Worm (Caenorhabditis elegans): ENCODE results near the gene nhr-71.

Gene nhr-71

DNA sequence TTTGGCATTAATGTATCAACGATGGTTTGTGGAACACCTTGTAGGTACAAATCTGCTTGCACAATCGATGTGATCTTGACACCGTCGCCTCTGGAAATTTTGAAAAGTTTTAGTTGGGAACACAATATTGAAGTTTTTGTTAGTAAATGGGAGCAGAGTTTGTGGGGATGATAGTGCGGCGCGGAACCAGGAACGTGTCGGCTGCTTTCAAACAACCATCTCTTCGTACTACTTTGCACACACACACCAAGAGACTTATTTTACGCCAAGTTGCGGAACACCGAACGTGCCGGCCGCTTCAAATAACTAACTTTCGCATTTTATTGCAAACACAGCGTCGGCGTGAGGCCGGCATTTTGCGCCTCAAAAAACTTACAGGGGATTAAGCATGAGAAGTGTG is 38.1 kb upstream of the nhr-71 start (continued):
- TF ChIP-seq Y75B8A.6 (GFP tag; IDR thresholded peaks at IDR 0.05) (no peak), hlh-11 (tag; optimal IDR thresholded peaks at IDR 0.05) (no peak), fkh-10 (GFP tag; optimal IDR thresholded peaks at IDR 0.05) (no peak), mxl-3 (GFP tag; optimal IDR thresholded peaks at IDR 0.05) (no peak)

DNA sequence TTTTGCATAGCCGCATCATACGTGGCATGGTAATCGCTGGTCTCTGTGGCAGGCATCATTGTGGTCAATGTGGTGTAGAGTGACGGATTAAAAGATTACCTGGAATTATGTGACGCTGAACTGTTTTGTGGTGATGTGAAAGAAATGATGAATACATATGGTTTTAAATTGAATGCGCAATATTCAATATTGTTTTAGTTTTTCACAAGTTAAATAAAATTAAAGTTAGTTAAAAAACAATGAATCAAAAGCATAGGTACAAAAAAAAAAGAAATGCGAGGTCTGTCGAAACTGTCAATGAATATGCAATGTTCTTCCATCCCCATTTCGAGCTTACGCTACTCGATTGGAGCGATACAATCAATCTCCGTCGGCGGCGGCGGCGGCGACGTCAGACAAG is 35.2 kb upstream of the nhr-71 start, which contains the start of gene K02D3.2:
TSS of gene K02D3.2 (minus strand) at position 101 of the 400 bp plus-strand sequence.
- no peak for TF ChIP-seq nhr-25 (tag; optimal IDR thresholded peaks at IDR 0.05; ENCODE audit: borderline replicate concordance, insufficient read depth)
- TF ChIP-seq dmd-9 (GFP tag; IDR thresholded peaks at IDR 0.05) = no peak
- no peak for TF ChIP-seq tag-97 (GFP tag; IDR thresholded peaks at IDR 0.05)
- TF ChIP-seq pqm-1 (tag; optimal IDR thresholded peaks at IDR 0.05) = no peak
- TF ChIP-seq zfp-3 (GFP tag; conservative IDR thresholded peaks at IDR 0.05) = no peak
- no peak for TF ChIP-seq zip-2 (tag; optimal IDR thresholded peaks at IDR 0.05)
- TF ChIP-seq skn-1 (tag; optimal IDR thresholded peaks at IDR 0.05) = no peak
- TF ChIP-seq egl-43 (GFP tag; IDR thresholded peaks at IDR 0.05) = no peak
- TF ChIP-seq ZK546.5 (tag; optimal IDR thresholded peaks at IDR 0.05) = no peak
- TF ChIP-seq zip-11 (GFP tag; IDR thresholded peaks at IDR 0.05) = no peak
- no peak for TF ChIP-seq pha-4 (GFP tag; IDR thresholded peaks at IDR 0.05)
- no peak for TF ChIP-seq pha-4 (tag; optimal IDR thresholded peaks at IDR 0.05)
- no peak for TF ChIP-seq fos-1 (tag; optimal IDR thresholded peaks at IDR 0.05)
- no peak for TF ChIP-seq D1046.2 (GFP tag; IDR thresholded peaks at IDR 0.05)
- no peak for TF ChIP-seq nhr-102 (tag; optimal IDR thresholded peaks at IDR 0.05)
- no peak for TF ChIP-seq daf-16 (GFP tag; optimal IDR thresholded peaks at IDR 0.05)
- TF ChIP-seq daf-16 (tag; optimal IDR thresholded peaks at IDR 0.05) = no peak
- no peak for TF ChIP-seq ceh-62 (tag; optimal IDR thresholded peaks at IDR 0.05)
- no peak for TF ChIP-seq aha-1 (tag)
- no peak for TF ChIP-seq egl-27 (tag; optimal IDR thresholded peaks at IDR 0.05)
- no peak for TF ChIP-seq hif-1 (tag; optimal IDR thresholded peaks at IDR 0.05)

DNA sequence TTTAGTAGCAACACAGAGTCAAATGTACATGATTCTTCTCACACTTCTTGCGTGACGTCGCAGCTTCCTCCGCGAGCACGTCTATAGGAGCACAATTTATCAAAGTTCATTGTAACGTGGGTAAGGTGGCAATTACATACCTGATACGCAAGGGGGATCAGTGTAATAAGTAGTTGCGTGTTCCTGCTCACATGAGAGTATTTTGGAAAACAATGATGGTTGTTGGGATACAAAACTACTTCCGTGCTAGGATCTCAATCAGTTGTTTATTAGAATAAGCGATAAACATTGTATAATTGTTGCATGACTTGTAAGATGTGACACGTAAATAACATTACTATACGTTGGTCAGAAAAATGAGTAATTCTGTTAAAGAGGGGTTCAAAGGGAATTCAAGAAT is 34.1 kb upstream of the nhr-71 start:
- TF ChIP-seq daf-16 (GFP tag; optimal IDR thresholded peaks at IDR 0.05) (peak in 1 of 2 experiments; percentile 72), daf-16 (tag; optimal IDR thresholded peaks at IDR 0.05) (no peak), nhr-11 (tag; optimal IDR thresholded peaks at IDR 0.05) (peak; percentile 23), mxl-3 (GFP tag; optimal IDR thresholded peaks at IDR 0.05) (no peak)

DNA sequence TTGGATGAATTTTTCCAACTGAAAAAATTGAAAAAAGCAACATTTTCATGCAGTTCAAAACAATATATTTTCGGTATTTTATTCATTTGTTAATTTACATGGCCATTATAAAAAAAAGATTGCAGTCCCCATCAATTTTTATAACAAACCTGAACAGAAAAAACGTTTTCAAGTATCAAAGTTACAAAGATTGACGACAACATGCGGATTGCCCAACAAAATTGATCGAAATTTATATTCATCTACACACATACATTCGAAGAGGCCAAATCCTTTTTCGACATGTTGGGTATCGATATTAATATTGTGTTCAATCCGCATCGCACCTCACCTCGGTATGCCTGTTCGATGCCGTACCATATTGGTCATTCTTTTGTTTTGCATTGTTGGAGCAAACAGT is 33.3 kb upstream of the nhr-71 start, which contains the start of gene K11E4.1:
TSS of gene K11E4.1 (plus strand) at position 301 of the 400 bp plus-strand sequence.
- no peak for TF ChIP-seq aly-2 (tag; optimal IDR thresholded peaks at IDR 0.05)
- no peak for TF ChIP-seq Y5F2A.4 (GFP tag; optimal IDR thresholded peaks at IDR 0.05)
- TF ChIP-seq madf-9 (GFP tag; conservative IDR thresholded peaks at IDR 0.05) = no peak
- TF ChIP-seq ztf-7 (tag; optimal IDR thresholded peaks at IDR 0.05) = no peak
- no peak for TF ChIP-seq egl-27 (tag; optimal IDR thresholded peaks at IDR 0.05)
- TF ChIP-seq ZK337.2 (GFP tag; IDR thresholded peaks at IDR 0.05) = no peak
- TF ChIP-seq set-16 (GFP tag; IDR thresholded peaks at IDR 0.05) = no peak
- TF ChIP-seq php-3 (GFP tag; IDR thresholded peaks at IDR 0.05) = no peak
- no peak for TF ChIP-seq unc-62 (GFP tag; optimal IDR thresholded peaks at IDR 0.05 in 1 of 2)
- no peak for TF ChIP-seq unc-62 (tag; optimal IDR thresholded peaks at IDR 0.05)
- TF ChIP-seq nhr-41 (GFP tag; IDR thresholded peaks at IDR 0.05) = no peak
- TF ChIP-seq dve-1 (tag; optimal IDR thresholded peaks at IDR 0.05; ENCODE audit: insufficient read depth) = no peak
- TF ChIP-seq ceh-28 (tag; optimal IDR thresholded peaks at IDR 0.05) = no peak
- no peak for TF ChIP-seq F49E8.2 (tag; optimal IDR thresholded peaks at IDR 0.05; ENCODE audit: borderline replicate concordance)
- TF ChIP-seq mep-1 (tag; optimal IDR thresholded peaks at IDR 0.05) = no peak
- no peak for TF ChIP-seq ceh-82 (tag; optimal IDR thresholded peaks at IDR 0.05)

Measured in whole organism, L4 larva.